Fruit fly (Drosophila melanogaster) S2 (cell line): ENCODE results near the gene CG10300.

ENCODE experiments used
- CG8478 ChIP-seq: fragments of >200 bp; optimal IDR thresholded peaks from 2 replicates; lab custom pipeline; 2018
- CTCF ChIP-seq, 2 experiments: fragments of >200 bp; optimal IDR thresholded peaks; 2 replicates each; lab custom pipeline; 2018

DNA sequence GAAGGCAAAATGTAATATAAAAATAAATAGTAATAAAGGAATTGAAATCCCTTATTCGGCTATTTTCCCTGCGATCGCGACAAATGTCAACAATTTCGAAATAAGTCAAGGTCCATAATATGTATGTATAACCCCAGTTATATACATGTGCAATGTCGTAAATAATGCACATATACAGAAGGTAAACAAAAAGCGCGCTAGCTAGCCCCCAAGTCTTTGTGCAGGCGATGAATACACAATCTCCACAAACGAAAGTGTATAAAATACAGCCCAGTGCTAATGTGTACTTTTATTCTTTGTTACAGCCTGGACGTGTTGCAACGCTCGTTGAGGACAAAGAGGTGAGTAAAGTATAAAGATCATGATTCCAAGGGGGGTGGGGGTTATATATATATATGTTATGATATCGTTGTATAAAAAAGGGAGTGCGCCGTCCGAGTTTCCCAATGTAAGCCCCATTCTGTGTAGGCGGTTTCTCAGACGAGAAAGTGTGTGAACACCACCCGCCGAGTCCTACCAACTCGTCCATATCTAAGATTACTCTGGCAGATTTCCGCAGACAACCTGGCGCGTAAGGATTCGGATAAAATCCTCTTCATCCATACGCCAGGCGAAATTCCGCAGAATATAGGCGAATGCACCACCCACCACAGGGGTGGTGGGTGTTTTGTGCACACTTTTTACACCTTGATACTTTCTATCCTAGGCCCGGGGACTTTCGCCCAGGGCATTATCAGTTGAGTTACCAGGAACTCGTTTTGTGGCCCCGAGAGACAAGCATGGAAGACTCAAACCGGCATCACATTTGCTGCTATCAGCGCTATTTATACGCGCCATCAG, 18.5 kb downstream of the CG10300 start:
- TF ChIP-seq CTCF (optimal IDR thresholded peaks at IDR 0.05; lab: Kevin White, UChicago) (no peak), CG8478 (no peak)
